Worm (Caenorhabditis elegans): ENCODE measurements around the gene abu-9.

DNA sequence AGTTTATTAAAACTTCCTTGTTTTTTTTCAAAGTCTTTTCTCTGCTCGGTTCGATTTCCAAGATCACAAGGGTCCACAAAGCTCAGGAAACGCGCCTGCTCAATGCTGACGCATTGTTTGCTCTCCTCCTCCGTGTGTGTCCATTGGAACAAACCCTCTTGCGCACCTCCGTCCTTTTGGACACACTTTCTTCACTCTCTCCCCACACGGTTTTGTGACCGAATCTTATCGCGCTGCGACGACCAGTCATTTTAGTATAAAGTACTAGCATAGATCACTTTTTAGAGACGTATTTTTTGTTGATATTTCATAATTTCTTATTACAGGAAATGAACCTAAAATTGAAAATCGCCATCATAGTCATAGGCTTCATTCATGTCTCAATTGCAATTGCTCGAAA is 46.3 kb downstream of the abu-9 start:
- no peak for TF ChIP-seq ceh-19 (GFP tag; optimal IDR thresholded peaks at IDR 0.05)
- no peak for TF ChIP-seq ama-1 (optimal IDR thresholded peaks at IDR 0.05)
- TF ChIP-seq tbx-2 (tag; optimal IDR thresholded peaks at IDR 0.05), result peak; percentile 75
- TF ChIP-seq rnt-1 (tag; optimal IDR thresholded peaks at IDR 0.05), result no peak
- TF ChIP-seq lin-11 (tag; optimal IDR thresholded peaks at IDR 0.05), result no peak
- TF ChIP-seq elt-4 (tag; optimal IDR thresholded peaks at IDR 0.05), result no peak
- peak; percentile 70 for TF ChIP-seq nfya-1 (tag; optimal IDR thresholded peaks at IDR 0.05)
- peak; percentile 57 for TF ChIP-seq sdc-2 (tag; optimal IDR thresholded peaks at IDR 0.05)

All from whole organism, late embryonic.